Worm (Caenorhabditis elegans) whole organism, L4 larva: ENCODE results near the gene sri-34.
"Not testable (repeated sequence)": the region's sequence is repeated elsewhere in the genome, so short reads cannot be mapped to it uniquely, and the experiment has no call there.

Source experiments
- F44E2.7 ChIP-seq: fragments of 200-800 bp; sonication (Bioruptor generic); IDR thresholded peaks from 2 replicates; pipeline ENCODE4 v2.1.2; 2022; ENCODE audit warnings: missing genetic modification characterization, missing compliant biosample characterization
- T26A8.4 ChIP-seq: fragments of 200-800 bp; sonication (Bioruptor generic); IDR thresholded peaks from 2 replicates; pipeline ENCODE4 v1.3.6; 2022; ENCODE audit warnings: missing genetic modification characterization, missing compliant biosample characterization
- Y105C5A.15 ChIP-seq: fragments of 200-800 bp; sonication (Bioruptor generic); IDR thresholded peaks from 2 replicates; pipeline ENCODE4 v1.3.6; 2022; ENCODE audit warnings: missing genetic modification characterization, missing compliant biosample characterization
- Y75B8A.6 ChIP-seq: fragments of 200-800 bp; sonication (Bioruptor generic); IDR thresholded peaks from 2 replicates; pipeline ENCODE4 v1.3.6; 2022; ENCODE audit warnings: missing genetic modification reagents, missing genetic modification characterization, missing compliant biosample characterization
- aha-1 ChIP-seq: fragments of 150-350 bp; peaks from one replicate; lab custom pipeline; 2014; ENCODE audit warnings: missing biosample characterization, missing genetic modification characterization
- ceh-32 ChIP-seq: sonication (generic microtip); optimal IDR thresholded peaks from 2 replicates; lab custom pipeline; 2016; ENCODE audit warnings: mild to moderate bottlenecking, missing genetic modification characterization, missing compliant biosample characterization; ENCODE audit not compliant: poor library complexity
- ceh-44 ChIP-seq: fragments of 200-800 bp; sonication (Bioruptor generic); IDR thresholded peaks from 2 replicates; pipeline ENCODE4 v1.3.6; 2022; ENCODE audit warnings: missing genetic modification reagents, missing genetic modification characterization, missing compliant biosample characterization
- ceh-62 ChIP-seq: sonication (generic microtip); optimal IDR thresholded peaks from 2 replicates; lab custom pipeline; 2017; ENCODE audit warnings: missing biosample characterization, missing genetic modification characterization
- ctbp-1 ChIP-seq: fragments of 200-800 bp; sonication (Bioruptor generic); IDR thresholded peaks from 2 replicates; pipeline ENCODE4 v1.3.6; 2022; ENCODE audit warnings: missing genetic modification reagents, missing genetic modification characterization, missing compliant biosample characterization
- daf-16 ChIP-seq, 3 experiments: sonication (generic microtip); optimal IDR thresholded peaks; 2 replicates each; lab custom pipeline; 2016 to 2017; ENCODE audit warnings: missing genetic modification characterization in 3 of 3, missing genetic modification reagents in 3 of 3, mild to moderate bottlenecking in 2 of 3, missing compliant biosample characterization in 2 of 3, missing biosample characterization in 1 of 3, moderate library complexity in 1 of 3
- dve-1 ChIP-seq: sonication (generic microtip); optimal IDR thresholded peaks from 2 replicates; lab custom pipeline; 2017; ENCODE audit warnings: antibody characterized with exemption, mild to moderate bottlenecking, missing genetic modification characterization, missing compliant biosample characterization; ENCODE audit not compliant: insufficient read depth
- gei-8 ChIP-seq: fragments of 200-800 bp; sonication (Bioruptor generic); optimal IDR thresholded peaks from 2 replicates; lab custom pipeline; 2018; ENCODE audit warnings: mild to moderate bottlenecking, missing genetic modification characterization, missing compliant biosample characterization
- hif-1 ChIP-seq, 2 experiments: sonication (generic microtip); optimal IDR thresholded peaks; 2 replicates each; lab custom pipeline; 2016 to 2017; ENCODE audit warnings: missing compliant biosample characterization in 2 of 2, missing genetic modification characterization in 2 of 2, missing genetic modification reagents in 2 of 2, missing genotype in 2 of 2, mild to moderate bottlenecking in 1 of 2
- hmg-1.1 ChIP-seq: fragments of 200-800 bp; sonication (Bioruptor generic); IDR thresholded peaks from 2 replicates; pipeline ENCODE4 v1.3.6; 2022; ENCODE audit warnings: missing genetic modification reagents, missing genetic modification characterization, missing compliant biosample characterization
- lim-7 ChIP-seq: fragments of 200-800 bp; sonication (Bioruptor generic); IDR thresholded peaks from 2 replicates; pipeline ENCODE4 v1.3.6; 2022; ENCODE audit warnings: missing genetic modification characterization, missing compliant biosample characterization
- lin-1 ChIP-seq: fragments of 200-800 bp; sonication (Bioruptor generic); IDR thresholded peaks from 2 replicates; pipeline ENCODE4 v1.3.6; 2022; ENCODE audit warnings: missing genetic modification reagents, missing genetic modification characterization, missing compliant biosample characterization
- lsy-2 ChIP-seq, 2 experiments: fragments of 150-350 bp in 1 of 2; sonication (generic microtip) in 1 of 2; optimal IDR thresholded peaks; 2 replicates each; lab custom pipeline; 2014 to 2017; ENCODE audit warnings: missing biosample characterization in 2 of 2, missing genetic modification characterization in 2 of 2
- mes-2 ChIP-seq: sonication (generic microtip); optimal IDR thresholded peaks from 2 replicates; lab custom pipeline; 2016; ENCODE audit warnings: missing genotype, mild to moderate bottlenecking, missing genetic modification characterization, missing compliant biosample characterization; ENCODE audit not compliant: poor library complexity, severe bottlenecking
- nhr-11 ChIP-seq: fragments of 150-350 bp; optimal IDR thresholded peaks from 2 replicates; lab custom pipeline; 2014; ENCODE audit warnings: missing biosample characterization, missing genetic modification characterization
- nhr-111 ChIP-seq: fragments of 200-800 bp; sonication (Bioruptor generic); optimal IDR thresholded peaks from 2 replicates; lab custom pipeline; 2018; ENCODE audit warnings: mild to moderate bottlenecking, missing genetic modification characterization, missing compliant biosample characterization
- nhr-237 ChIP-seq: sonication (generic microtip); optimal IDR thresholded peaks from 2 replicates; lab custom pipeline; 2017; ENCODE audit warnings: missing biosample characterization, missing genetic modification characterization
- nhr-25 ChIP-seq: sonication (generic microtip); optimal IDR thresholded peaks from 2 replicates; lab custom pipeline; 2017; ENCODE audit warnings: missing genetic modification characterization, mild to moderate bottlenecking, missing compliant biosample characterization, antibody characterized with exemption, moderate library complexity, borderline replicate concordance; ENCODE audit not compliant: insufficient read depth
- nhr-28 ChIP-seq: fragments of 150-350 bp; optimal IDR thresholded peaks from 2 replicates; lab custom pipeline; 2014; ENCODE audit warnings: missing biosample characterization, missing genetic modification characterization
- nhr-48 ChIP-seq: sonication (generic microtip); optimal IDR thresholded peaks from 2 replicates; lab custom pipeline; 2016; ENCODE audit warnings: mild to moderate bottlenecking, missing genetic modification characterization, missing compliant biosample characterization
- nhr-6 ChIP-seq: fragments of 150-350 bp; optimal IDR thresholded peaks from 2 replicates; lab custom pipeline; 2014; ENCODE audit warnings: missing biosample characterization, missing genetic modification characterization
- nhr-76 ChIP-seq: fragments of 150-350 bp; optimal IDR thresholded peaks from 2 replicates; lab custom pipeline; 2014; ENCODE audit warnings: missing biosample characterization, missing genetic modification characterization
- rbr-2 ChIP-seq: sonication (generic microtip); optimal IDR thresholded peaks from 2 replicates; lab custom pipeline; 2016; ENCODE audit warnings: missing genotype, missing genetic modification characterization, missing compliant biosample characterization
- sdz-12 ChIP-seq: fragments of 200-800 bp; sonication (Bioruptor generic); optimal IDR thresholded peaks from 2 replicates; lab custom pipeline; 2018; ENCODE audit warnings: mild to moderate bottlenecking, missing genetic modification characterization, missing compliant biosample characterization
- set-16 ChIP-seq: fragments of 200-800 bp; sonication (Bioruptor generic); IDR thresholded peaks from 2 replicates; pipeline ENCODE4 v1.3.6; 2022; ENCODE audit warnings: missing genetic modification reagents, missing genetic modification characterization, missing compliant biosample characterization
- tag-97 ChIP-seq: fragments of 200-800 bp; sonication (Bioruptor generic); IDR thresholded peaks from 2 replicates; pipeline ENCODE4 v1.3.6; 2022; ENCODE audit warnings: missing genetic modification characterization, missing compliant biosample characterization
- unc-130 ChIP-seq: sonication (generic microtip); optimal IDR thresholded peaks from 2 replicates; lab custom pipeline; 2016; ENCODE audit warnings: missing genetic modification reagents, missing genetic modification characterization, missing compliant biosample characterization

Gene sri-34

DNA sequence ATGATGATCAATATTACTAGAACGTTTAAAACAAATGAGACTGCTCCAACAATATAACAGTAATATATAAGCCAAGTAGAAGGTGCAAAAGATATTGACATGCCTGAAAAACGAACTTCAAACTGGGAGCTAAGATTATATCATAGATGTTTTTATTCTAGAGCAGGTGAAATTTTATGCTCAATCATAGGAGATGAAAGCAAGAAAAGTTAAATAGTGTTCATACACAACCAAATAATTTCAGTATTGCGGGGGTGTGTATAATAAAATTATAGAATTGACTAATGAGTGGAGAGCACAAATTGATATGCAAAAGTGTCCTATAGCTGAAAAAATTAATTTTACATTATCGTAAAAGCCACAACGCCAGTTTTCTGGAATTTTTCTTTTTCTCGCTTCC, at the start of gene sri-34:
Gene sri-34, minus strand, starts transcription at position 101 of the 400 bp plus-strand sequence.
- no peak for TF ChIP-seq tag-97 (GFP tag; lab: Robert Waterston, UW)

DNA sequence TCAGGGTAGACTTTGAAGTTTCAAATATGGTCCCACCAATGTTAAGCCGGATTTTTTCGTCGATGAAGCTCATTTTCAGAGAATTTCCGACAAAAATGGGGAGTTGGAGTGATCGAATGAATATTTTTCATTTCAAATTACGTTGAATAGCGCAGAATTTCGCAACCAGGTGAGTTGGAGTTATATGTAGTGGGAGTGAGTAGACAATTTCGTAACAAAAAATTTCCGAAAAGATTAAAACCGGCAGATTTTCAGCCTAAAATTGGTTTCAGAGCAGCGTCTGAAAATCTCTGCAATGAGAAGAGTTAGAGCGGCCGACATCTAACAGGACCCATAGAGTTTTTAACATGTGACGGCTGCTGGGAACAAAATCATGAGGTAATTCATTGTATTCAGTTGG, 49.8 kb upstream of the sri-34 start, which contains the start of gene sdz-35:
Gene sdz-35, minus strand, starts transcription at position 101 of the 400 bp plus-strand sequence.
- no peak for TF ChIP-seq rbr-2 (tag; lab: Kevin White, UChicago)
- no peak for TF ChIP-seq hif-1 (tag; optimal IDR thresholded peaks at IDR 0.05; lab: Kevin White, UChicago)
- no peak for TF ChIP-seq nhr-237 (tag; lab: Kevin White, UChicago)
- TF ChIP-seq nhr-25, result no peak
- no peak for TF ChIP-seq T26A8.4
- TF ChIP-seq gei-8 (GFP tag; lab: Kevin White, UChicago), result no peak
- no peak for TF ChIP-seq Y75B8A.6 (GFP tag; lab: Robert Waterston, UW)
- no peak for TF ChIP-seq nhr-6 (tag; lab: Kevin White, UChicago)
- no peak for TF ChIP-seq hmg-1.1 (GFP tag; lab: Robert Waterston, UW)
- TF ChIP-seq lin-1, result no peak
- TF ChIP-seq daf-16 (GFP tag; optimal IDR thresholded peaks at IDR 0.05; lab: Kevin White, UChicago), result no peak
- no peak for TF ChIP-seq daf-16 (tag; optimal IDR thresholded peaks at IDR 0.05; lab: Kevin White, UChicago)
- TF ChIP-seq nhr-48 (tag; lab: Kevin White, UChicago), result no peak
- no peak for TF ChIP-seq dve-1 (tag; lab: Kevin White, UChicago)
- TF ChIP-seq ceh-32, result no peak
- TF ChIP-seq set-16 (GFP tag; lab: Robert Waterston, UW), result no peak
- no peak for TF ChIP-seq sdz-12 (GFP tag; lab: Kevin White, UChicago)

DNA sequence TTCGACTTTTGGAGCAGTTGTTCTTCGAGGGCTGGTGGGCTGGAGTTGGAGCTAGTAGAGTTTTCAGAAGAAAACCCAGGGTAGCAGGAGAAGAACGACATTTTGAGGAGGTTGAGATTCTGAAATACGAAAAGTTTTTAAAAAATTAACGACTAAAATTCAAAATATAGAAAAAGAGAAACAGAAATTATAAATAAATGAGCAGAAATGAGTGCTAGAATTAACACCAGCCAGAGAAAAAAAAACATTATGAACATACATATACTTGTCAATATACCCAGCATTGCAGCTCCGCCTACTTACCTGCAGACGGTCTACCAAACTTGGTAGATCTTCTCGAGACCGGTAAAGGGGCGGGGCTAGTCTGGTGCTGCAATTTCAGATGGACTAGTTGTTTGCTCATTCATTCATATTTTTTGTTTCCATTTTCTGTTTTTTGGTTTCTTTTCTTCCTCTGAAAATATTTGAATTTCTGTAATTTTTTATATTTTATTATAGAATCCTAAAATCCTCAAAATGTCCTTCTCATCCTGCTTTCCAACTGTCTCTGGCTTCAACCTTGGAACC, 47.6 kb upstream of the sri-34 start, which contains the start of the genes ZC239.20 and ZC239.21:
Gene ZC239.20, minus strand, starts transcription at position 101 of the 567 bp plus-strand sequence.
Gene ZC239.21, plus strand, starts transcription at position 517 of the 567 bp plus-strand sequence.
- TF ChIP-seq mes-2 (tag; lab: Kevin White, UChicago) (no peak), ceh-44 (GFP tag; lab: Robert Waterston, UW) (no peak), lsy-2 (tag; optimal IDR thresholded peaks at IDR 0.05; lab: Kevin White, UChicago) (no peak), nhr-76 (no peak)

DNA sequence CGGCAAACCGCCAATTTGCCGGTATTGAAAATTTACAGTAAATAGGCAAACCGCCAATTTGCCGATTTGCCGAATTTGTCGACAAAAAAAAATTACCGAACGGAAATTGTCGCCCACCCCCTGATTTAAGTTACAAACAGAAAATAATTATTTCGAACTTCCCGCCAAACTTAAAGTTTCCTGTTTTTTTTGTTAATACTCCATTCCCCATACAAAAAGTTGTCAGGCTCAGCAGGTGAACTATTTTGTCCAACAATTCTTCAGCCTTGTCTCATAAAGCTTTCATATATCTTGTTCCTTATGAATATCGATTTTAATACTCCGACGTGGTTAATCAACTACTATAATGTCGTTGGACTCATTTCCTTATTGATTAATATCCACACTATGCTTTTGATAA, 44.5 kb upstream of the sri-34 start, which contains the start of gene sri-50:
Gene sri-50, plus strand, starts transcription at position 301 of the 400 bp plus-strand sequence.
- TF ChIP-seq aha-1 (tag; lab: Kevin White, UChicago), result peak; percentile 5
- TF ChIP-seq lim-7 (GFP tag; lab: Robert Waterston, UW), result no peak

DNA sequence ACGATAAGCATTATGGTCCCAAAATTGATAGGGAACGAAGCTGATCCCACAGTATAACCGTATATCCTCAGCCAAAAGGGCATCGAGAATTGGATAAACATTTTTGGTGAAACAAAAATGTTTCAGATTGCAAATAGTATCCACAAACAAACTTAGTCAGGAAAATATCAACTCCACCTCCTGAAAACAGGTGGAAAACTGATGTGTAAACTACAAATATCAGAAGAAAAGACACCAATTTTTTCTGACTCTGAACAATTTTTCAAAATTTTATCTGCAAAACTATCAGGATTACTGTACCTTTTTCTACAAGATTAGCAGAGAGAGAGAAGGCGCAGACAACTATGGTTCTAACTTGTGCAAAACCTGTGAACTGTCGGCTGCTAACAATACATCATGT, 43.6 kb upstream of the sri-34 start, which contains the start of gene sri-53:
Gene sri-53, minus strand, starts transcription at position 101 of the 400 bp plus-strand sequence.
- TF ChIP-seq F44E2.7 (GFP tag; lab: Robert Waterston, UW), result no peak
- TF ChIP-seq nhr-11, result no peak
- no peak for TF ChIP-seq ctbp-1
- TF ChIP-seq ceh-62 (tag; lab: Kevin White, UChicago), result no peak
- TF ChIP-seq unc-130 (GFP tag; lab: Kevin White, UChicago), result no peak
- no peak for TF ChIP-seq lin-1
- no peak for TF ChIP-seq Y105C5A.15 (GFP tag; lab: Robert Waterston, UW)

DNA sequence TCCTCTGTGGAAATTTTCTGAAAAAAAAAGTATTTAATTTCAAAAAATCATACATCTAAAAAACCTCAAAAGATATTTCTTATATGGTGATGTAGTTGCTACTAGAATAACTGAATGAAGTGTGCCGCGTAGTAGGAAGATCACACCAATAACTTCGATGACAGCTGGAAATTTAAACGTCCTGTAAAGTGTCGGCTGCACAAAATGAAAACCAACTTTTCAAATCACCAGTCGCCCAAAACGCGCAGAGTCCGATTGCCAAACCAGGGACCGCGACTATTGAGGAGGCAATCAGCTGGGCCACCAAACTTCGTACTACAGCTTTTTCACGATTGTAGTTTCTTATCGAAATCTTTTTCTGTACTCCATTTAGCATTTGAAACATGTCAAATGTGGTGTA, 42.4 kb upstream of the sri-34 start, which contains the start of gene sri-48:
Gene sri-48, minus strand, starts transcription at position 101 of the 400 bp plus-strand sequence.
- TF ChIP-seq ceh-62 (tag; lab: Kevin White, UChicago); nhr-111 (GFP tag; lab: Kevin White, UChicago); nhr-28 (tag; lab: Kevin White, UChicago): not testable (repeated sequence)
